Fruit fly (Drosophila melanogaster) whole organism, embryonic: ENCODE data around the gene CG32983.
A peak's percentile ranks its signal among the peaks of the same experiment; 100 is the strongest.

ENCODE experiments used
- Antp ChIP-seq: fragments of 200-800 bp; sonication (Bioruptor generic); optimal IDR thresholded peaks from 3 replicates; lab custom pipeline; 2016; ENCODE audit warnings: missing biosample characterization, missing genetic modification characterization
- Atf6 ChIP-seq: fragments of 200-800 bp; sonication (Bioruptor generic); IDR thresholded peaks from 2 replicates; pipeline ENCODE4 v1.3.6; 2022; ENCODE audit warnings: missing biosample characterization, missing genetic modification characterization
- Bdp1 ChIP-seq: fragments of 200-800 bp; sonication (Bioruptor generic); optimal IDR thresholded peaks from 3 replicates; lab custom pipeline; 2016; ENCODE audit warnings: missing biosample characterization, missing genetic modification characterization
- CG10462 ChIP-seq: fragments of 200-800 bp; sonication (Bioruptor generic); optimal IDR thresholded peaks from 2 replicates; lab custom pipeline; 2016; ENCODE audit warnings: missing biosample characterization, missing genetic modification characterization
- CG14667 ChIP-seq: fragments of 200-800 bp; sonication (Bioruptor generic); IDR thresholded peaks from 2 replicates; pipeline ENCODE4 v1.3.6; 2022; ENCODE audit warnings: missing biosample characterization, missing genetic modification characterization
- CG14860 ChIP-seq: fragments of 200-800 bp; sonication (Bioruptor generic); IDR thresholded peaks from 3 replicates; pipeline ENCODE4 v1.3.6; 2022; ENCODE audit warnings: missing biosample characterization, missing genetic modification characterization; ENCODE audit not compliant: partially characterized antibody
- CG14965 ChIP-seq: fragments of 200-800 bp; sonication (Bioruptor generic); optimal IDR thresholded peaks from 2 replicates; lab custom pipeline; 2016; ENCODE audit warnings: missing biosample characterization, missing genetic modification characterization, borderline replicate concordance
- CG17568 ChIP-seq: fragments of 200-800 bp; sonication (Bioruptor generic); optimal IDR thresholded peaks from 2 replicates; lab custom pipeline; 2018; ENCODE audit warnings: missing biosample characterization, mild to moderate bottlenecking, missing genetic modification characterization, moderate library complexity
- CG1792 ChIP-seq: fragments of 200-800 bp; sonication (Bioruptor generic); optimal IDR thresholded peaks from 2 replicates; lab custom pipeline; 2016; ENCODE audit warnings: missing biosample characterization, missing genetic modification characterization
- CG18599 ChIP-seq: fragments of 200-800 bp; sonication (Bioruptor generic); optimal IDR thresholded peaks from 3 replicates; lab custom pipeline; 2017; ENCODE audit warnings: missing biosample characterization, missing genetic modification characterization, mild to moderate bottlenecking, moderate library complexity, missing genetic modification reagents
- CG18619 ChIP-seq: fragments of 200-800 bp; sonication (Bioruptor generic); optimal IDR thresholded peaks from 3 replicates; lab custom pipeline; 2017; ENCODE audit warnings: missing biosample characterization, mild to moderate bottlenecking, missing genetic modification characterization
- CG2116 ChIP-seq: fragments of 200-800 bp; sonication (Bioruptor generic); optimal IDR thresholded peaks from 3 replicates; lab custom pipeline; 2018; ENCODE audit warnings: missing biosample characterization, mild to moderate bottlenecking, missing genetic modification characterization
- CG2199 ChIP-seq: fragments of 200-800 bp; sonication (Bioruptor generic); IDR thresholded peaks from 3 replicates; pipeline ENCODE4 v1.3.6; 2022; ENCODE audit warnings: missing biosample characterization, missing genetic modification characterization
- CG30020 ChIP-seq: fragments of 200-800 bp; optimal IDR thresholded peaks from 2 replicates; lab custom pipeline; 2019; ENCODE audit warnings: missing biosample characterization, mild to moderate bottlenecking, missing genetic modification characterization, moderate library complexity
- CG32772 ChIP-seq: fragments of 200-800 bp; sonication (Bioruptor generic); IDR thresholded peaks from 2 replicates; pipeline ENCODE4 v1.3.6; 2022; ENCODE audit warnings: missing biosample characterization, missing genetic modification characterization
- CG6175 ChIP-seq: fragments of 200-800 bp; sonication (Bioruptor generic); IDR thresholded peaks from 3 replicates; pipeline ENCODE4 v1.3.6; 2022; ENCODE audit warnings: missing biosample characterization, missing genetic modification characterization
- CG7745 ChIP-seq: fragments of 200-800 bp; sonication (Bioruptor generic); optimal IDR thresholded peaks from 2 replicates; lab custom pipeline; 2018; ENCODE audit warnings: missing biosample characterization, mild to moderate bottlenecking, missing genetic modification characterization, moderate library complexity
- CG7963 ChIP-seq: fragments of 200-800 bp; sonication (Bioruptor generic); IDR thresholded peaks from 3 replicates; pipeline ENCODE4 v1.3.6; 2022; ENCODE audit warnings: missing biosample characterization, missing genetic modification characterization; ENCODE audit not compliant: partially characterized antibody
- CTCF ChIP-seq: fragments of 200-800 bp; sonication (Bioruptor generic); optimal IDR thresholded peaks from 2 replicates; lab custom pipeline; 2017; ENCODE audit warnings: missing biosample characterization, mild to moderate bottlenecking, missing genetic modification characterization, moderate library complexity
- Deaf1 ChIP-seq: fragments of 200-800 bp; optimal IDR thresholded peaks from 3 replicates; lab custom pipeline; 2019; ENCODE audit warnings: missing biosample characterization, mild to moderate bottlenecking, missing genetic modification characterization, moderate library complexity
- Dek ChIP-seq: fragments of 200-800 bp; sonication (Bioruptor generic); optimal IDR thresholded peaks from 3 replicates; lab custom pipeline; 2019; ENCODE audit warnings: missing biosample characterization, mild to moderate bottlenecking, missing genetic modification characterization, moderate library complexity
- HmgZ ChIP-seq: fragments of 200-800 bp; sonication (Bioruptor generic); optimal IDR thresholded peaks from 2 replicates; lab custom pipeline; 2018; ENCODE audit warnings: missing biosample characterization, mild to moderate bottlenecking, missing genetic modification characterization
- Hr51 ChIP-seq, 2 experiments: fragments of 200-800 bp; sonication (Bioruptor generic); optimal IDR thresholded peaks; 2 replicates in 1 of 2; 3 replicates in 1 of 2; lab custom pipeline; 2016 to 2018; ENCODE audit warnings: missing biosample characterization in 2 of 2, missing genetic modification characterization in 2 of 2, mild to moderate bottlenecking in 1 of 2, moderate library complexity in 1 of 2
- Hr78 ChIP-seq, 2 experiments: fragments of 200-800 bp in 1 of 2; fragments of >200 bp in 1 of 2; sonication (Bioruptor generic) in 1 of 2; optimal IDR thresholded peaks; 2 replicates each; lab custom pipeline; 2017 to 2019; ENCODE audit warnings: missing biosample characterization in 2 of 2, missing genetic modification characterization in 2 of 2, mild to moderate bottlenecking in 1 of 2, moderate library complexity in 1 of 2
- Lim3 ChIP-seq: fragments of 200-800 bp; sonication (Bioruptor generic); IDR thresholded peaks from 2 replicates; pipeline ENCODE4 v1.3.6; 2022; ENCODE audit warnings: missing biosample characterization, missing genetic modification characterization
- Mes4 ChIP-seq: fragments of 200-800 bp; sonication (Bioruptor generic); optimal IDR thresholded peaks from 2 replicates; lab custom pipeline; 2016; ENCODE audit warnings: missing biosample characterization, missing genetic modification characterization
- Mrtf ChIP-seq: fragments of 200-800 bp; sonication (Bioruptor generic); IDR thresholded peaks from 3 replicates; pipeline ENCODE4 v1.3.6; 2022; ENCODE audit warnings: missing biosample characterization, missing genetic modification characterization
- Scr ChIP-seq: fragments of 200-800 bp; sonication (Bioruptor generic); IDR thresholded peaks from 2 replicates; pipeline ENCODE4 v1.3.6; 2022; ENCODE audit warnings: missing biosample characterization, missing genetic modification characterization; ENCODE audit not compliant: partially characterized antibody
- Spps ChIP-seq: fragments of 200-800 bp; sonication (Bioruptor generic); optimal IDR thresholded peaks from 2 replicates; lab custom pipeline; 2018; ENCODE audit warnings: missing biosample characterization, mild to moderate bottlenecking, missing genetic modification characterization
- ac ChIP-seq: fragments of 200-800 bp; sonication (Bioruptor generic); optimal IDR thresholded peaks from 3 replicates; lab custom pipeline; 2017; ENCODE audit warnings: missing biosample characterization, mild to moderate bottlenecking, missing genetic modification characterization
- ato ChIP-seq: fragments of 200-800 bp; sonication (Bioruptor generic); IDR thresholded peaks from 2 replicates; pipeline ENCODE4 v1.3.6; 2022; ENCODE audit warnings: missing biosample characterization, missing genetic modification characterization; ENCODE audit not compliant: partially characterized antibody
- bab2 ChIP-seq: fragments of 200-800 bp; sonication (Bioruptor generic); optimal IDR thresholded peaks from 2 replicates; lab custom pipeline; 2016; ENCODE audit warnings: missing biosample characterization, missing genetic modification characterization
- cas ChIP-seq: fragments of 200-800 bp; sonication (Bioruptor generic); IDR thresholded peaks from 2 replicates; pipeline ENCODE4 v1.3.6; 2022; ENCODE audit warnings: missing biosample characterization, missing genetic modification characterization
- chm ChIP-seq: fragments of 200-800 bp; sonication (Bioruptor generic); IDR thresholded peaks from 2 replicates; pipeline ENCODE4 v1.3.6; 2022; ENCODE audit warnings: missing biosample characterization, missing genetic modification characterization
- crp ChIP-seq, 2 experiments: fragments of 200-800 bp; sonication (Bioruptor generic); optimal IDR thresholded peaks; 2 replicates in 1 of 2; 3 replicates in 1 of 2; lab custom pipeline; 2017; ENCODE audit warnings: missing biosample characterization in 2 of 2, missing genetic modification characterization in 2 of 2, mild to moderate bottlenecking in 1 of 2, moderate library complexity in 1 of 2
- jigr1 ChIP-seq: fragments of 200-800 bp; sonication (Bioruptor generic); IDR thresholded peaks from 3 replicates; pipeline ENCODE4 v1.3.6; 2022; ENCODE audit warnings: missing biosample characterization, missing genetic modification characterization
- kah ChIP-seq: fragments of 200-800 bp; sonication (Bioruptor generic); optimal IDR thresholded peaks from 2 replicates; lab custom pipeline; 2018; ENCODE audit warnings: missing biosample characterization, mild to moderate bottlenecking, missing genetic modification characterization
- ken ChIP-seq: fragments of 200-800 bp; sonication (Bioruptor generic); IDR thresholded peaks from 3 replicates; pipeline ENCODE4 v1.3.6; 2022; ENCODE audit warnings: missing biosample characterization, missing genetic modification characterization
- lov ChIP-seq, 2 experiments: fragments of 200-800 bp in 1 of 2; fragments of >200 bp in 1 of 2; sonication (Bioruptor generic) in 1 of 2; IDR thresholded peaks in 1 of 2; optimal IDR thresholded peaks in 1 of 2; 2 replicates in 1 of 2; 3 replicates in 1 of 2; pipeline versions ENCODE4 v1.3.6 to Lab custom; 2017 to 2022; ENCODE audit warnings: missing biosample characterization in 1 of 2, missing genetic modification characterization in 1 of 2
- odd ChIP-seq: fragments of 200-800 bp; sonication (Bioruptor generic); optimal IDR thresholded peaks from 2 replicates; lab custom pipeline; 2017; ENCODE audit warnings: missing biosample characterization, mild to moderate bottlenecking, missing genetic modification characterization
- pnt ChIP-seq: fragments of 200-800 bp; sonication (Bioruptor generic); optimal IDR thresholded peaks from 3 replicates; lab custom pipeline; 2016; ENCODE audit warnings: missing biosample characterization, missing genetic modification characterization
- sd ChIP-seq: fragments of 200-800 bp; sonication (Bioruptor generic); optimal IDR thresholded peaks from 3 replicates; lab custom pipeline; 2018; ENCODE audit warnings: missing biosample characterization, mild to moderate bottlenecking, missing genetic modification characterization, moderate library complexity
- slbo ChIP-seq: fragments of 200-800 bp; sonication (Bioruptor generic); IDR thresholded peaks from 2 replicates; pipeline ENCODE4 v1.3.6; 2022; ENCODE audit warnings: missing biosample characterization, missing genetic modification characterization
- slou ChIP-seq: fragments of 200-800 bp; sonication (Bioruptor generic); optimal IDR thresholded peaks from 3 replicates; lab custom pipeline; 2016; ENCODE audit warnings: missing biosample characterization, missing genetic modification characterization
- sug ChIP-seq: fragments of 200-800 bp; optimal IDR thresholded peaks from 2 replicates; lab custom pipeline; 2019; ENCODE audit warnings: missing biosample characterization, mild to moderate bottlenecking, missing genetic modification characterization, moderate library complexity
- tin ChIP-seq: fragments of 200-800 bp; sonication (Bioruptor generic); optimal IDR thresholded peaks from 3 replicates; lab custom pipeline; 2016; ENCODE audit warnings: missing biosample characterization, missing genetic modification characterization
- tll ChIP-seq, 2 experiments: fragments of 200-800 bp in 1 of 2; fragments of >200 bp in 1 of 2; sonication (Bioruptor generic) in 1 of 2; optimal IDR thresholded peaks; 2 replicates each; lab custom pipeline; 2017 to 2019; ENCODE audit warnings: missing biosample characterization in 2 of 2, missing genetic modification characterization in 2 of 2, mild to moderate bottlenecking in 1 of 2, moderate library complexity in 1 of 2
- tna ChIP-seq: fragments of 200-800 bp; sonication (Bioruptor generic); IDR thresholded peaks from 2 replicates; pipeline ENCODE4 v1.3.6; 2022; ENCODE audit warnings: missing biosample characterization, missing genetic modification characterization; ENCODE audit not compliant: partially characterized antibody
- ttk ChIP-seq: fragments of 200-800 bp; sonication (Bioruptor generic); IDR thresholded peaks from 2 replicates; pipeline ENCODE4 v2.1.2; 2022; ENCODE audit warnings: missing biosample characterization, missing genetic modification characterization

Gene CG32983

dm6 chr2L:8897954-8898713 lies 32.5 kb downstream of the CG32983 start (continued):
- TF ChIP-seq CG32772 (GFP tag; lab: Robert Waterston, UW) (no peak), CG6175 (GFP tag; lab: Robert Waterston, UW) (no peak), CG7745 (no peak), tna (GFP tag; lab: Robert Waterston, UW) (no peak), ken (GFP tag; lab: Robert Waterston, UW) (no peak), CG17568 (GFP tag; lab: Kevin White, UChicago) (peak; percentile 42), CG18599 (GFP tag; lab: Kevin White, UChicago) (peak; percentile 42), CG18619 (GFP tag; lab: Kevin White, UChicago) (peak; percentile 17), CG14860 (GFP tag; lab: Robert Waterston, UW) (no peak), Antp (GFP tag; lab: Kevin White, UChicago) (no peak), pnt (GFP tag; lab: Kevin White, UChicago) (no peak), Deaf1 (no peak), Dek (tag; lab: Kevin White, UChicago) (peak; percentile 49), ac (GFP tag; lab: Kevin White, UChicago) (no peak), sug (tag; lab: Kevin White, UChicago) (peak; percentile 42), HmgZ (tag; lab: Kevin White, UChicago) (no peak), ttk (no peak), slbo (GFP tag; lab: Robert Waterston, UW) (peak; percentile 42; the same call in 1 of the 2 replicates), CG2199 (GFP tag; lab: Robert Waterston, UW) (no peak), Spps (tag; lab: Kevin White, UChicago) (no peak), odd (GFP tag; lab: Kevin White, UChicago) (peak; percentile 43), chm (no peak), Scr (no peak), CG1792 (no peak), tin (GFP tag; lab: Kevin White, UChicago) (no peak), crp (GFP tag; optimal IDR thresholded peaks at IDR 0.05; lab: Kevin White, UChicago) (no peak), CG14667 (no peak), CG14965 (GFP tag; lab: Kevin White, UChicago) (no peak), cas (GFP tag; lab: Robert Waterston, UW) (no peak), Mes4 (GFP tag; lab: Kevin White, UChicago) (no peak), CG10462 (GFP tag; lab: Kevin White, UChicago) (no peak), slou (GFP tag; lab: Kevin White, UChicago) (no peak), CG7963 (no peak), Bdp1 (GFP tag; lab: Kevin White, UChicago) (no peak), Lim3 (GFP tag; lab: Robert Waterston, UW) (no peak), sd (tag; lab: Kevin White, UChicago) (no peak), CG2116 (GFP tag; lab: Kevin White, UChicago) (no peak), tll (GFP tag; optimal IDR thresholded peaks at IDR 0.05; lab: Kevin White, UChicago) (no peak), ato (GFP tag; lab: Robert Waterston, UW) (no peak), Hr51 (GFP tag; optimal IDR thresholded peaks at IDR 0.05; lab: Kevin White, UChicago) (peak in 1 of 2 experiments; percentile 75), kah (GFP tag; lab: Kevin White, UChicago) (no peak), bab2 (no peak), Mrtf (GFP tag; lab: Robert Waterston, UW) (no peak), Atf6 (GFP tag; lab: Robert Waterston, UW) (no peak; the same call in 1 of the 2 replicates), CTCF (GFP tag; lab: Kevin White, UChicago) (no peak), lov (optimal IDR thresholded peaks at IDR 0.05; lab: Kevin White, UChicago) (no peak), lov (GFP tag; IDR thresholded peaks at IDR 0.05; lab: Robert Waterston, UW) (no peak), Hr78 (GFP tag; optimal IDR thresholded peaks at IDR 0.05; lab: Kevin White, UChicago) (no peak), jigr1 (GFP tag; lab: Robert Waterston, UW) (0 out of 3 replicates have a peak, but pooled peaks have one; percentile 9), CG30020 (no peak)
